Worm (Caenorhabditis elegans): ENCODE results near the gene T05A7.12.

DNA sequence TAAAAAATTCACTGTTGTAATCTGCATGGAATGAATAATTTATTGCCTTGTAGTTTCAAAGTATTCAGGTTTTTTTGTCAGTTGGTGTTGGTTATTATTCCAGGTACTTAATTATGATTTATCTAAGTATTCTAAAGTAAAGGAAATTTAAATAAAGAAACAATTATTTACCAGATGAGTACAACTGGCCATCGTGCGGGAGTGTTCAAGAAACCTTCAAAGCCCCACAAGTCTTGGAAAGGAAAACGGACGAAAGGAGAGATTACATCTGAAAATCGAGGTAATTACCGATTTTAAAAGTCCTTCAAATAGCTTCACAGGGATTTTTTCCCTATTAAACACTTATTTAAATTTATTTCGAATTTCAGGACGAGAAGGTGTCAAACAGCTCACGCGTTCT is 47.0 kb upstream of the T05A7.12 start, which contains the start of gene tag-151:
- TF ChIP-seq nhr-11 (tag; optimal IDR thresholded peaks at IDR 0.05) (no peak), ceh-6 (GFP tag; optimal IDR thresholded peaks at IDR 0.05) (no peak), ceh-31 (tag; optimal IDR thresholded peaks at IDR 0.05) (no peak), ceh-2 (tag; optimal IDR thresholded peaks at IDR 0.05) (no peak), hlh-6 (tag; optimal IDR thresholded peaks at IDR 0.05) (no peak), unc-55 (GFP tag; optimal IDR thresholded peaks at IDR 0.05) (no peak), F13H6.1 (tag; optimal IDR thresholded peaks at IDR 0.05) (no peak), ets-4 (tag; optimal IDR thresholded peaks at IDR 0.05) (no peak), fax-1 (tag; optimal IDR thresholded peaks at IDR 0.05) (no peak)

Data from whole organism, late embryonic.